Worm (Caenorhabditis elegans) whole organism, L2 larva: ENCODE data around the gene F01G4.4.

ENCODE experiments used
- blmp-1 ChIP-seq: sonication (generic microtip); optimal IDR thresholded peaks from 2 replicates; lab custom pipeline; 2017; ENCODE audit warnings: missing genetic modification characterization, mild to moderate bottlenecking, missing compliant biosample characterization, antibody characterized with exemption, moderate library complexity; ENCODE audit not compliant: insufficient read depth
- ceh-16 ChIP-seq: fragments of 150-350 bp; optimal IDR thresholded peaks from 2 replicates; lab custom pipeline; 2014; ENCODE audit warnings: missing biosample characterization, missing genetic modification characterization
- ceh-82 ChIP-seq: fragments of 150-350 bp; optimal IDR thresholded peaks from 2 replicates; lab custom pipeline; 2014; ENCODE audit warnings: missing biosample characterization, missing genetic modification characterization
- crh-2 ChIP-seq: sonication (generic microtip); optimal IDR thresholded peaks from 2 replicates; lab custom pipeline; 2017; ENCODE audit warnings: missing biosample characterization, missing genetic modification characterization
- dmd-4 ChIP-seq: sonication (generic microtip); optimal IDR thresholded peaks from 2 replicates; lab custom pipeline; 2017; ENCODE audit warnings: missing biosample characterization, missing genetic modification characterization
- fos-1 ChIP-seq: fragments of 150-350 bp; optimal IDR thresholded peaks from 2 replicates; lab custom pipeline; 2014; ENCODE audit warnings: missing biosample characterization, missing genetic modification characterization
- lin-39 ChIP-seq: fragments of 150-350 bp; optimal IDR thresholded peaks from 2 replicates; lab custom pipeline; 2014; ENCODE audit warnings: missing biosample characterization, missing genetic modification reagents, missing genetic modification characterization
- lsy-2 ChIP-seq, 2 experiments: fragments of 150-350 bp in 1 of 2; sonication (generic microtip) in 1 of 2; optimal IDR thresholded peaks; 2 replicates each; lab custom pipeline; 2014 to 2017; ENCODE audit warnings: missing biosample characterization in 2 of 2, missing genetic modification characterization in 2 of 2
- nhr-77 ChIP-seq: fragments of 150-350 bp; optimal IDR thresholded peaks from 2 replicates; lab custom pipeline; 2014; ENCODE audit warnings: missing biosample characterization, missing genetic modification characterization
- skn-1 ChIP-seq: sonication (generic microtip); optimal IDR thresholded peaks from 2 replicates; lab custom pipeline; 2017; ENCODE audit warnings: missing biosample characterization, missing genetic modification characterization
- sma-3 ChIP-seq: sonication (generic microtip); optimal IDR thresholded peaks from 2 replicates; lab custom pipeline; 2016; ENCODE audit warnings: missing genetic modification reagents, missing genetic modification characterization, missing compliant biosample characterization
- unc-39 ChIP-seq: fragments of 150-350 bp; optimal IDR thresholded peaks from 2 replicates; lab custom pipeline; 2014; ENCODE audit warnings: missing biosample characterization, missing genetic modification characterization
- unc-55 ChIP-seq: fragments of 150-350 bp; sonication (generic microtip); optimal IDR thresholded peaks from 3 replicates; lab custom pipeline; 2014; ENCODE audit warnings: missing biosample characterization, missing genetic modification reagents, missing genetic modification characterization

DNA sequence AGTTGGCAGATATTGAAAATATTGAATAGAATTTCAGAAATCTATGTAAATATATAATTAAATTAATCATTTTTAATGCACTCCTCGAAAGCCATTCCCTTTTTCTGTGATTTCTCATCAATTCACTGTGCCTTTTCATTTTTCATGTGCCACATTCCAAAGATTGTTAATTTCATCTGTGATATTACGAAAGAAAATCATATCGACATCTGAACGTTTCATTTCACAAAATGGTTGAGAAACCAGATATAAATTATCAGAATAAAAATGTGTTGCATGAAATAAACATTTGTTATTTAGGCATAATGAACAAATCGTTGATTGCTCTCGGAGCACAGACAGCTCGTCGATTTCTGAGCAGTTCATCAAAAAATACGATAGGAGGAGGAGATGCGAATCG is 40.8 kb downstream of the F01G4.4 start, which contains the start of gene nuaf-3:
- no peak for TF ChIP-seq unc-39 (tag; lab: Kevin White, UChicago)
- TF ChIP-seq ceh-82 = no peak
- no peak for TF ChIP-seq ceh-16 (tag; lab: Kevin White, UChicago)
- no peak for TF ChIP-seq skn-1 (tag; lab: Kevin White, UChicago)
- TF ChIP-seq lsy-2 (tag; optimal IDR thresholded peaks at IDR 0.05; lab: Kevin White, UChicago) = no peak
- TF ChIP-seq nhr-77 (tag; lab: Kevin White, UChicago) = no peak
- no peak for TF ChIP-seq sma-3
- no peak for TF ChIP-seq blmp-1
- no peak for TF ChIP-seq lin-39 (tag; lab: Kevin White, UChicago)
- no peak for TF ChIP-seq crh-2
- TF ChIP-seq fos-1 (tag; lab: Kevin White, UChicago) = no peak
- TF ChIP-seq dmd-4 (tag; lab: Kevin White, UChicago) = no peak
- TF ChIP-seq unc-55 = no peak
